Fruit fly (Drosophila melanogaster) whole organism, wandering third instar larva: Measurements from ENCODE around the gene CG14174.

Experiments
- Abd-B ChIP-seq: fragments of >200 bp; optimal IDR thresholded peaks from 2 replicates; lab custom pipeline; 2017; ENCODE audit warnings: missing biosample characterization, missing genetic modification characterization
- CG32264 ChIP-seq: fragments of 200-800 bp; sonication (Bioruptor generic); optimal IDR thresholded peaks from 2 replicates; lab custom pipeline; 2016; ENCODE audit warnings: missing biosample characterization, missing genetic modification characterization
- CG9705 ChIP-seq: fragments of 200-800 bp; sonication (Bioruptor generic); optimal IDR thresholded peaks from 2 replicates; lab custom pipeline; 2018; ENCODE audit warnings: missing biosample characterization, mild to moderate bottlenecking, missing genetic modification characterization
- CrebA ChIP-seq: fragments of 200-800 bp; sonication (Bioruptor generic); optimal IDR thresholded peaks from 2 replicates; lab custom pipeline; 2016; ENCODE audit warnings: missing biosample characterization, mild to moderate bottlenecking, missing genetic modification characterization, borderline replicate concordance
- Dfd ChIP-seq: fragments of >200 bp; optimal IDR thresholded peaks from 2 replicates; lab custom pipeline; 2017; ENCODE audit warnings: missing biosample characterization, missing genetic modification characterization
- Dif ChIP-seq: fragments of 200-275, 200-300 bp; sonication (Bioruptor generic); optimal IDR thresholded peaks from 2 replicates; lab custom pipeline; 2018; ENCODE audit warnings: missing biosample characterization, missing genetic modification characterization; ENCODE audit not compliant: partially characterized antibody
- HLH106 ChIP-seq: fragments of 200-800 bp; optimal IDR thresholded peaks from 3 replicates; lab custom pipeline; 2019; ENCODE audit warnings: missing biosample characterization, mild to moderate bottlenecking, missing genetic modification characterization, moderate library complexity
- Hnf4 ChIP-seq: fragments of 200-800 bp; sonication (Bioruptor generic); optimal IDR thresholded peaks from 2 replicates; lab custom pipeline; 2016; ENCODE audit warnings: missing biosample characterization, mild to moderate bottlenecking, missing genetic modification characterization
- Hr78 ChIP-seq: fragments of >200 bp; optimal IDR thresholded peaks from 2 replicates; lab custom pipeline; 2017; ENCODE audit warnings: missing biosample characterization, missing genetic modification characterization
- Hr83 ChIP-seq: fragments of 200-300 bp; sonication (Bioruptor generic); optimal IDR thresholded peaks from 2 replicates; lab custom pipeline; 2016; ENCODE audit warnings: missing biosample characterization, mild to moderate bottlenecking, missing genetic modification characterization, moderate library complexity; ENCODE audit not compliant: poor library complexity, severe bottlenecking
- Mio ChIP-seq: sonication (Bioruptor generic); optimal IDR thresholded peaks from 2 replicates; lab custom pipeline; 2016; ENCODE audit warnings: missing biosample characterization, missing genetic modification characterization
- OdsH ChIP-seq: fragments of 200-800 bp; sonication (Bioruptor generic); optimal IDR thresholded peaks from 2 replicates; lab custom pipeline; 2016; ENCODE audit warnings: missing biosample characterization, mild to moderate bottlenecking, missing genetic modification characterization
- Rel ChIP-seq, 2 experiments: fragments of 200-800 bp; sonication (Bioruptor generic) in 1 of 2; optimal IDR thresholded peaks; 2 replicates in 1 of 2; 3 replicates in 1 of 2; lab custom pipeline; 2016 to 2019; ENCODE audit warnings: mild to moderate bottlenecking in 2 of 2, missing biosample characterization in 2 of 2, missing genetic modification characterization in 2 of 2, moderate library complexity in 1 of 2
- Vsx2 ChIP-seq: fragments of 200-300, 225-300 bp; sonication (Bioruptor generic); optimal IDR thresholded peaks from 2 replicates; lab custom pipeline; 2018; ENCODE audit warnings: missing biosample characterization, missing genetic modification characterization; ENCODE audit not compliant: partially characterized antibody
- br ChIP-seq: fragments of 200-800 bp; sonication (Bioruptor generic); optimal IDR thresholded peaks from 2 replicates; lab custom pipeline; 2016; ENCODE audit warnings: missing biosample characterization, missing genetic modification characterization
- brk ChIP-seq: fragments of 200-800 bp; sonication (Bioruptor generic); optimal IDR thresholded peaks from 2 replicates; lab custom pipeline; 2016; ENCODE audit warnings: missing biosample characterization, mild to moderate bottlenecking, missing genetic modification characterization
- dmrt93B ChIP-seq: fragments of 200-800 bp; sonication (Bioruptor generic); optimal IDR thresholded peaks from 2 replicates; lab custom pipeline; 2018; ENCODE audit warnings: missing biosample characterization, mild to moderate bottlenecking, missing genetic modification characterization
- ey ChIP-seq: fragments of 200-800 bp; sonication (Bioruptor generic); optimal IDR thresholded peaks from 2 replicates; lab custom pipeline; 2016; ENCODE audit warnings: missing biosample characterization, missing genetic modification characterization
- foxo ChIP-seq, 2 experiments: fragments of 200-800 bp; sonication (Bioruptor generic); optimal IDR thresholded peaks; 2 replicates in 1 of 2; 3 replicates in 1 of 2; lab custom pipeline; 2016 to 2017; ENCODE audit warnings: missing biosample characterization in 2 of 2, missing genetic modification characterization in 2 of 2
- fru ChIP-seq: fragments of 200-800 bp; sonication (Bioruptor generic); optimal IDR thresholded peaks from 3 replicates; lab custom pipeline; 2016; ENCODE audit warnings: missing biosample characterization, mild to moderate bottlenecking, missing genetic modification characterization
- h ChIP-seq: fragments of 200-800 bp; sonication (Bioruptor generic); optimal IDR thresholded peaks from 3 replicates; lab custom pipeline; 2016; ENCODE audit warnings: missing biosample characterization, mild to moderate bottlenecking, missing genetic modification characterization
- lola ChIP-seq: fragments of >200 bp; optimal IDR thresholded peaks from 2 replicates; lab custom pipeline; 2017; ENCODE audit warnings: missing biosample characterization, missing genetic modification characterization
- pan ChIP-seq: fragments of >200 bp; optimal IDR thresholded peaks from 2 replicates; lab custom pipeline; 2017
- psq ChIP-seq: fragments of 200-800 bp; sonication (Bioruptor generic); optimal IDR thresholded peaks from 3 replicates; lab custom pipeline; 2017; ENCODE audit warnings: missing biosample characterization, mild to moderate bottlenecking, missing genetic modification characterization, moderate library complexity
- sage ChIP-seq: fragments of 200-800 bp; sonication (Bioruptor generic); optimal IDR thresholded peaks from 2 replicates; lab custom pipeline; 2016; ENCODE audit warnings: missing biosample characterization, mild to moderate bottlenecking, missing genetic modification characterization
- sv ChIP-seq: fragments of 200-800 bp; sonication (Bioruptor generic); optimal IDR thresholded peaks from 3 replicates; lab custom pipeline; 2016; ENCODE audit warnings: missing biosample characterization, missing genetic modification characterization
- usp ChIP-seq: fragments of >200 bp; optimal IDR thresholded peaks from 2 replicates; lab custom pipeline; 2017; ENCODE audit warnings: missing biosample characterization, missing genetic modification characterization
- woc ChIP-seq: sonication (Bioruptor generic); optimal IDR thresholded peaks from 2 replicates; lab custom pipeline; 2016; ENCODE audit warnings: missing biosample characterization, mild to moderate bottlenecking, missing genetic modification characterization

CG14174 gene

dm6 chr3L:9704162-9704748 lies 14.9 kb upstream of the CG14174 start, which contains the start of gene CG16711:
TSS of gene CG16711 (plus strand) at chr3L:9704331.
- TF ChIP-seq CrebA (no peak), sv (GFP tag; lab: Kevin White, UChicago) (no peak), Rel (GFP tag; optimal IDR thresholded peaks at IDR 0.05; lab: Kevin White, UChicago) (no peak), Rel (tag; optimal IDR thresholded peaks at IDR 0.05; lab: Kevin White, UChicago) (peak; percentile 38), OdsH (GFP tag; lab: Kevin White, UChicago) (no peak), Vsx2 (GFP tag; lab: Kevin White, UChicago) (no peak)

- TF ChIP-seq HLH106 (tag; lab: Kevin White, UChicago): no peak
- no peak for TF ChIP-seq Vsx2 (GFP tag; lab: Kevin White, UChicago)
- no peak for TF ChIP-seq psq
- no peak for TF ChIP-seq Mio
- no peak for TF ChIP-seq brk (GFP tag; lab: Kevin White, UChicago)
- no peak for TF ChIP-seq Dif (GFP tag; lab: Kevin White, UChicago)
- TF ChIP-seq CG32264 (GFP tag; lab: Kevin White, UChicago): no peak
- TF ChIP-seq woc (GFP tag; lab: Kevin White, UChicago): no peak
- TF ChIP-seq CG9705 (GFP tag; lab: Kevin White, UChicago): no peak
- TF ChIP-seq fru: no peak
- no peak for TF ChIP-seq Hnf4
- no peak for TF ChIP-seq br (GFP tag; lab: Kevin White, UChicago)
- no peak for TF ChIP-seq OdsH (GFP tag; lab: Kevin White, UChicago)
- no peak for TF ChIP-seq ey (GFP tag; lab: Kevin White, UChicago)
- TF ChIP-seq Abd-B (GFP tag; lab: Kevin White, UChicago): no peak
- no peak for TF ChIP-seq sage (GFP tag; lab: Kevin White, UChicago)
- TF ChIP-seq Hr83 (GFP tag; lab: Kevin White, UChicago): no peak
- no peak for TF ChIP-seq usp (GFP tag; lab: Kevin White, UChicago)
- no peak for TF ChIP-seq Hr78 (GFP tag; lab: Kevin White, UChicago)
- TF ChIP-seq Rel (GFP tag; optimal IDR thresholded peaks at IDR 0.05; lab: Kevin White, UChicago): no peak
- TF ChIP-seq Rel (tag; optimal IDR thresholded peaks at IDR 0.05; lab: Kevin White, UChicago): no peak
These were observed 13.5 kb upstream of the CG14174 start for dm6 chr3L:9705591-9705990.

dm6 chr3L:9708797-9709196 lies 10.3 kb upstream of the CG14174 start:
- TF ChIP-seq fru: no peak
- TF ChIP-seq Dfd (GFP tag; lab: Kevin White, UChicago): peak; percentile 96

- no peak for TF ChIP-seq Rel (GFP tag; optimal IDR thresholded peaks at IDR 0.05; lab: Kevin White, UChicago)
- TF ChIP-seq Rel (tag; optimal IDR thresholded peaks at IDR 0.05; lab: Kevin White, UChicago): peak; percentile 95
- no peak for TF ChIP-seq CG9705 (GFP tag; lab: Kevin White, UChicago)
- no peak for TF ChIP-seq foxo (GFP tag; optimal IDR thresholded peaks at IDR 0.05; lab: Kevin White, UChicago)
- no peak for TF ChIP-seq Hr83 (GFP tag; lab: Kevin White, UChicago)
- no peak for TF ChIP-seq lola (GFP tag; lab: Kevin White, UChicago)
- no peak for TF ChIP-seq pan
- TF ChIP-seq dmrt93B (GFP tag; lab: Kevin White, UChicago): no peak
- TF ChIP-seq, all 38 proteins: peak for 1
These were observed 7.9 kb upstream of the CG14174 start for dm6 chr3L:9711203-9711602.

- TF ChIP-seq Vsx2 (GFP tag; lab: Kevin White, UChicago) (no peak), foxo (GFP tag; optimal IDR thresholded peaks at IDR 0.05; lab: Kevin White, UChicago) (peak in 1 of 2 experiments; percentile 40), psq (peak; percentile 24), OdsH (GFP tag; lab: Kevin White, UChicago) (peak; percentile 19), br (GFP tag; lab: Kevin White, UChicago) (no peak), Mio (no peak), HLH106 (tag; lab: Kevin White, UChicago) (no peak), h (GFP tag; lab: Kevin White, UChicago) (peak; percentile 39), ey (GFP tag; lab: Kevin White, UChicago) (peak; percentile 16)
These were observed 6.9 kb upstream of the CG14174 start for dm6 chr3L:9712066-9712789.
